Fruit fly (Drosophila melanogaster) whole organism, pupa: ENCODE data around the gene CG7320.
A peak's percentile ranks its signal among the peaks of the same experiment; 100 is the strongest.

Experiments
- CG10348 ChIP-seq: fragments of 200-800 bp; sonication (Bioruptor generic); IDR thresholded peaks from 2 replicates; pipeline ENCODE4 v1.3.6; 2022; ENCODE audit warnings: missing biosample characterization, missing genetic modification characterization
- CG12605 ChIP-seq: fragments of 200-800 bp; sonication (Bioruptor generic); IDR thresholded peaks from 2 replicates; pipeline ENCODE4 v1.3.6; 2022; ENCODE audit warnings: missing biosample characterization, missing genetic modification characterization
- CG13204 ChIP-seq: fragments of 200-800 bp; sonication (Bioruptor generic); optimal IDR thresholded peaks from 2 replicates; lab custom pipeline; 2018; ENCODE audit warnings: missing biosample characterization, mild to moderate bottlenecking, missing genetic modification characterization, moderate library complexity
- CG14655 ChIP-seq: fragments of 200-800 bp; sonication (Bioruptor generic); optimal IDR thresholded peaks from 3 replicates; lab custom pipeline; 2017; ENCODE audit warnings: mild to moderate bottlenecking, missing biosample characterization, missing genetic modification reagents, missing genetic modification characterization
- CG15710 ChIP-seq: fragments of 200-800 bp; sonication (Bioruptor generic); optimal IDR thresholded peaks from 2 replicates; lab custom pipeline; 2018; ENCODE audit warnings: missing biosample characterization, mild to moderate bottlenecking, missing genetic modification characterization, moderate library complexity
- CG17806 ChIP-seq: fragments of 200-800 bp; sonication (Bioruptor generic); optimal IDR thresholded peaks from 2 replicates; lab custom pipeline; 2018; ENCODE audit warnings: missing biosample characterization, mild to moderate bottlenecking, missing genetic modification characterization, moderate library complexity
- CG32121 ChIP-seq: fragments of 200-800 bp; sonication (Bioruptor generic); IDR thresholded peaks from 2 replicates; pipeline ENCODE4 v1.3.6; 2022; ENCODE audit warnings: missing biosample characterization, missing genetic modification characterization
- CG34367 ChIP-seq: fragments of 200-800 bp; sonication (Bioruptor generic); optimal IDR thresholded peaks from 2 replicates; lab custom pipeline; 2018; ENCODE audit warnings: missing biosample characterization, mild to moderate bottlenecking, missing genetic modification characterization
- CG4496 ChIP-seq: fragments of 200-800 bp; sonication (Bioruptor generic); IDR thresholded peaks from 3 replicates; pipeline ENCODE4 v1.3.6; 2022; ENCODE audit warnings: missing biosample characterization, missing genetic modification characterization
- CG8159 ChIP-seq: fragments of 200-800 bp; sonication (Bioruptor generic); optimal IDR thresholded peaks from 3 replicates; lab custom pipeline; 2018; ENCODE audit warnings: missing biosample characterization, mild to moderate bottlenecking, missing genetic modification characterization, moderate library complexity
- CG8301 ChIP-seq: fragments of 200-800 bp; sonication (Bioruptor generic); optimal IDR thresholded peaks from 2 replicates; lab custom pipeline; 2018; ENCODE audit warnings: missing biosample characterization, mild to moderate bottlenecking, missing genetic modification characterization
- CG9948 ChIP-seq: fragments of 200-800 bp; sonication (Bioruptor generic); optimal IDR thresholded peaks from 2 replicates; lab custom pipeline; 2018; ENCODE audit warnings: missing biosample characterization, mild to moderate bottlenecking, missing genetic modification characterization, moderate library complexity
- D1 ChIP-seq: fragments of 200-800 bp; sonication (Bioruptor generic); optimal IDR thresholded peaks from 2 replicates; lab custom pipeline; 2018; ENCODE audit warnings: missing biosample characterization, mild to moderate bottlenecking, missing genetic modification characterization, moderate library complexity
- EcR ChIP-seq: fragments of 200-800 bp; sonication (Bioruptor generic); optimal IDR thresholded peaks from 3 replicates; lab custom pipeline; 2019; ENCODE audit warnings: missing biosample characterization, missing genetic modification characterization, mild to moderate bottlenecking, moderate library complexity, missing genetic modification reagents
- Ets98B ChIP-seq: fragments of 200-800 bp; sonication (Bioruptor generic); IDR thresholded peaks from 2 replicates; pipeline ENCODE4 v1.3.6; 2022; ENCODE audit warnings: missing biosample characterization, missing genetic modification characterization
- Pif1A ChIP-seq: fragments of 200-800 bp; sonication (Bioruptor generic); optimal IDR thresholded peaks from 3 replicates; lab custom pipeline; 2016; ENCODE audit warnings: missing biosample characterization, missing genetic modification characterization
- Pif1B ChIP-seq: fragments of 200-800 bp; sonication (Bioruptor generic); optimal IDR thresholded peaks from 3 replicates; lab custom pipeline; 2016; ENCODE audit warnings: missing biosample characterization, missing genetic modification characterization
- Snoo ChIP-seq: fragments of 200-800 bp; sonication (Bioruptor generic); optimal IDR thresholded peaks from 3 replicates; lab custom pipeline; 2017; ENCODE audit warnings: missing biosample characterization, mild to moderate bottlenecking, missing genetic modification characterization, inconsistent platforms
- fd96Ca ChIP-seq: fragments of 200-800 bp; sonication (Bioruptor generic); IDR thresholded peaks from 3 replicates; pipeline ENCODE4 v1.3.6; 2022; ENCODE audit warnings: missing biosample characterization, missing genetic modification characterization
- gl ChIP-seq: fragments of 200-800 bp; sonication (Bioruptor generic); optimal IDR thresholded peaks from 2 replicates; lab custom pipeline; 2018; ENCODE audit warnings: missing biosample characterization, mild to moderate bottlenecking, missing genetic modification characterization
- rn ChIP-seq: fragments of 200-800 bp; sonication (Bioruptor generic); IDR thresholded peaks from 2 replicates; pipeline ENCODE4 v1.3.6; 2022; ENCODE audit warnings: missing biosample characterization, missing genetic modification characterization

Gene CG7320

dm6 chr3L:18234209-18234849, 33.0 kb downstream of the CG7320 start:
- TF ChIP-seq CG10348 (GFP tag; lab: Robert Waterston, UW) (no peak), D1 (tag; lab: Kevin White, UChicago) (no peak), Snoo (tag; lab: Kevin White, UChicago) (no peak), CG4496 (GFP tag; lab: Robert Waterston, UW) (peak; percentile 59; the same call in 2 of the 3 replicates), CG12605 (GFP tag; lab: Robert Waterston, UW) (peak; percentile 74), CG8301 (tag; lab: Kevin White, UChicago) (no peak), CG9948 (no peak), CG34367 (tag; lab: Kevin White, UChicago) (peak; percentile 17), CG15710 (no peak), EcR (GFP tag; lab: Kevin White, UChicago) (peak; percentile 95), CG17806 (tag; lab: Kevin White, UChicago) (no peak), fd96Ca (GFP tag; lab: Robert Waterston, UW) (peak; percentile 39; the same call in 1 of the 3 replicates), CG8159 (tag; lab: Kevin White, UChicago) (no peak), gl (tag; lab: Kevin White, UChicago) (peak; percentile 18), CG14655 (GFP tag; lab: Kevin White, UChicago) (no peak), Pif1B (GFP tag; lab: Kevin White, UChicago) (peak; percentile 20), CG32121 (GFP tag; lab: Robert Waterston, UW) (peak; percentile 37; the same call in 1 of the 2 replicates), Pif1A (peak; percentile 17), rn (GFP tag; lab: Robert Waterston, UW) (no peak), CG13204 (GFP tag; lab: Kevin White, UChicago) (no peak), Ets98B (GFP tag; lab: Robert Waterston, UW) (peak; percentile 56; the same call in 1 of the 2 replicates)

- TF ChIP-seq Pif1A (no peak), CG4496 (GFP tag; lab: Robert Waterston, UW) (0 out of 3 replicates have a peak, but pooled peaks have one; percentile 21), CG17806 (tag; lab: Kevin White, UChicago) (no peak), CG9948 (peak; percentile 36), CG8301 (tag; lab: Kevin White, UChicago) (no peak), D1 (tag; lab: Kevin White, UChicago) (no peak)
These were observed 34.1 kb downstream of the CG7320 start for dm6 chr3L:18235379-18235778.

- TF ChIP-seq rn (GFP tag; lab: Robert Waterston, UW) (peak; percentile 93), Ets98B (GFP tag; lab: Robert Waterston, UW) (peak; percentile 92), CG32121 (GFP tag; lab: Robert Waterston, UW) (peak; percentile 90), Pif1B (GFP tag; lab: Kevin White, UChicago) (peak; percentile 90), CG10348 (GFP tag; lab: Robert Waterston, UW) (peak; percentile 55; the same call in 1 of the 2 replicates), CG17806 (tag; lab: Kevin White, UChicago) (peak; percentile 98), Snoo (tag; lab: Kevin White, UChicago) (peak; percentile 95), EcR (GFP tag; lab: Kevin White, UChicago) (peak; percentile 67), CG13204 (GFP tag; lab: Kevin White, UChicago) (peak; percentile 97), D1 (tag; lab: Kevin White, UChicago) (peak; percentile 95), CG15710 (peak; percentile 96), Pif1A (peak; percentile 87), CG34367 (tag; lab: Kevin White, UChicago) (peak; percentile 98), fd96Ca (GFP tag; lab: Robert Waterston, UW) (peak; percentile 97), CG14655 (GFP tag; lab: Kevin White, UChicago) (peak; percentile 94), CG8159 (tag; lab: Kevin White, UChicago) (peak; percentile 97), gl (tag; lab: Kevin White, UChicago) (peak; percentile 96), CG4496 (GFP tag; lab: Robert Waterston, UW) (peak; percentile 97), CG8301 (tag; lab: Kevin White, UChicago) (peak; percentile 94), CG12605 (GFP tag; lab: Robert Waterston, UW) (peak; percentile 93), CG9948 (peak; percentile 97)
These were observed 34.7 kb downstream of the CG7320 start for dm6 chr3L:18235825-18236647.

- TF ChIP-seq EcR (GFP tag; lab: Kevin White, UChicago) (peak; percentile 64), fd96Ca (GFP tag; lab: Robert Waterston, UW) (0 out of 3 replicates have a peak, but pooled peaks have one; percentile 20), rn (GFP tag; lab: Robert Waterston, UW) (no peak)
- TF ChIP-seq, all 21 proteins: peak for 2
These were observed 35.3 kb downstream of the CG7320 start for dm6 chr3L:18236648-18236980.

dm6 chr3L:18237808-18238207, 36.5 kb downstream of the CG7320 start:
- no peak for TF ChIP-seq fd96Ca (GFP tag; lab: Robert Waterston, UW)
- TF ChIP-seq CG14655 (GFP tag; lab: Kevin White, UChicago), result no peak
- TF ChIP-seq gl (tag; lab: Kevin White, UChicago), result no peak
- no peak for TF ChIP-seq CG15710
- no peak for TF ChIP-seq Pif1A
- TF ChIP-seq CG8301 (tag; lab: Kevin White, UChicago), result no peak
- TF ChIP-seq, all 21 proteins: peak for 0
